Fruit fly (Drosophila melanogaster) whole organism, prepupa: Measurements from ENCODE around the gene numb.

Experiments used
- Blimp-1 ChIP-seq: fragments of 200-800 bp; sonication (Bioruptor generic); optimal IDR thresholded peaks from 3 replicates; lab custom pipeline; 2017; ENCODE audit warnings: missing biosample characterization, missing genetic modification characterization, mild to moderate bottlenecking, moderate library complexity, missing genetic modification reagents
- CG11294 ChIP-seq: fragments of 200-800 bp; sonication (Bioruptor generic); IDR thresholded peaks from 2 replicates; pipeline ENCODE4 v1.3.6; 2022; ENCODE audit warnings: missing biosample characterization, missing genetic modification characterization
- CG11762 ChIP-seq: fragments of 200-800 bp; sonication (Bioruptor generic); optimal IDR thresholded peaks from 3 replicates; lab custom pipeline; 2016; ENCODE audit warnings: missing biosample characterization, missing genetic modification characterization; ENCODE audit not compliant: insufficient read depth
- CG15336 ChIP-seq: fragments of 200-800 bp; sonication (Bioruptor generic); IDR thresholded peaks from 2 replicates; pipeline ENCODE4 v1.3.6; 2022; ENCODE audit warnings: missing biosample characterization, missing genetic modification characterization
- CG1621 ChIP-seq: fragments of 200-800 bp; sonication (Bioruptor generic); optimal IDR thresholded peaks from 3 replicates; lab custom pipeline; 2018; ENCODE audit warnings: missing biosample characterization, mild to moderate bottlenecking, missing genetic modification characterization
- CG31627 ChIP-seq: fragments of 200-800 bp; sonication (Bioruptor generic); optimal IDR thresholded peaks from 3 replicates; lab custom pipeline; 2016; ENCODE audit warnings: missing biosample characterization, missing genetic modification characterization
- CG32006 ChIP-seq: fragments of 200-800 bp; sonication (Bioruptor generic); optimal IDR thresholded peaks from 3 replicates; lab custom pipeline; 2017; ENCODE audit warnings: missing biosample characterization, mild to moderate bottlenecking, missing genetic modification characterization
- CG34406 ChIP-seq: fragments of 200-800 bp; sonication (Bioruptor generic); optimal IDR thresholded peaks from 3 replicates; lab custom pipeline; 2016; ENCODE audit warnings: missing biosample characterization, missing genetic modification characterization
- CG3919 ChIP-seq: fragments of 200-800 bp; sonication (Bioruptor generic); optimal IDR thresholded peaks from 3 replicates; lab custom pipeline; 2016; ENCODE audit warnings: missing biosample characterization, missing genetic modification characterization
- CG4318 ChIP-seq: fragments of 200-800 bp; sonication (Bioruptor generic); optimal IDR thresholded peaks from 3 replicates; lab custom pipeline; 2017; ENCODE audit warnings: missing biosample characterization, mild to moderate bottlenecking, missing genetic modification characterization
- CG6276 ChIP-seq: fragments of 200-800 bp; sonication (Bioruptor generic); optimal IDR thresholded peaks from 2 replicates; lab custom pipeline; 2017; ENCODE audit warnings: missing biosample characterization, mild to moderate bottlenecking, missing genetic modification characterization
- CG6792 ChIP-seq: fragments of 200-800 bp; sonication (Bioruptor generic); optimal IDR thresholded peaks from 3 replicates; lab custom pipeline; 2016; ENCODE audit warnings: missing biosample characterization, missing genetic modification characterization
- CG6808 ChIP-seq: fragments of 200-800 bp; sonication (Bioruptor generic); optimal IDR thresholded peaks from 3 replicates; lab custom pipeline; 2017; ENCODE audit warnings: missing biosample characterization, missing genetic modification characterization, mild to moderate bottlenecking, moderate library complexity, missing genetic modification reagents
- CG7368 ChIP-seq: fragments of 200-800 bp; sonication (Bioruptor generic); optimal IDR thresholded peaks from 3 replicates; lab custom pipeline; 2016; ENCODE audit warnings: missing biosample characterization, missing genetic modification characterization
- CG8119 ChIP-seq: fragments of 200-800 bp; sonication (Bioruptor generic); IDR thresholded peaks from 3 replicates; pipeline ENCODE4 v1.3.6; 2022; ENCODE audit warnings: missing biosample characterization, missing genetic modification characterization
- CG9139 ChIP-seq: fragments of 200-800 bp; sonication (Bioruptor generic); optimal IDR thresholded peaks from 3 replicates; lab custom pipeline; 2017; ENCODE audit warnings: missing biosample characterization, mild to moderate bottlenecking, missing genetic modification characterization
- Eip75B ChIP-seq: fragments of 200-800 bp; sonication (Bioruptor generic); optimal IDR thresholded peaks from 3 replicates; lab custom pipeline; 2016; ENCODE audit warnings: missing biosample characterization, missing genetic modification characterization
- Eip78C ChIP-seq: fragments of 200-800 bp; sonication (Bioruptor generic); peaks from one replicate; lab custom pipeline; 2016; ENCODE audit warnings: missing biosample characterization, missing genetic modification characterization
- Eip93F ChIP-seq: fragments of 200-800 bp; sonication (Bioruptor generic); optimal IDR thresholded peaks from 2 replicates; lab custom pipeline; 2016; ENCODE audit warnings: missing biosample characterization, mild to moderate bottlenecking, missing genetic modification characterization
- Ets21C ChIP-seq: fragments of 200-800 bp; sonication (Bioruptor generic); optimal IDR thresholded peaks from 3 replicates; lab custom pipeline; 2016; ENCODE audit warnings: missing biosample characterization, missing genetic modification characterization
- Gug ChIP-seq: fragments of 200-800 bp; sonication (Bioruptor generic); IDR thresholded peaks from 2 replicates; pipeline ENCODE4 v1.3.6; 2022; ENCODE audit warnings: missing biosample characterization, missing genetic modification characterization
- Hr38 ChIP-seq: sonication (Bioruptor generic); optimal IDR thresholded peaks from 2 replicates; lab custom pipeline; 2016; ENCODE audit warnings: missing biosample characterization, missing genetic modification characterization
- Hr39 ChIP-seq: fragments of 200-800 bp; sonication (Bioruptor generic); optimal IDR thresholded peaks from 2 replicates; lab custom pipeline; 2016; ENCODE audit warnings: missing biosample characterization, missing genetic modification characterization
- Lpt ChIP-seq: fragments of 200-800 bp; sonication (Bioruptor generic); optimal IDR thresholded peaks from 3 replicates; lab custom pipeline; 2016; ENCODE audit warnings: missing biosample characterization, missing genetic modification characterization
- Met ChIP-seq: fragments of 200-800 bp; sonication (Bioruptor generic); optimal IDR thresholded peaks from 3 replicates; lab custom pipeline; 2016; ENCODE audit warnings: missing biosample characterization, missing genetic modification characterization
- Smox ChIP-seq: fragments of 200-800 bp; sonication (Bioruptor generic); optimal IDR thresholded peaks from 3 replicates; lab custom pipeline; 2016; ENCODE audit warnings: missing biosample characterization, missing genetic modification characterization
- Sox14 ChIP-seq: fragments of 200-800 bp; sonication (Bioruptor generic); optimal IDR thresholded peaks from 3 replicates; lab custom pipeline; 2016; ENCODE audit warnings: missing biosample characterization, missing genetic modification characterization
- Sox15 ChIP-seq: fragments of 200-800 bp; sonication (Bioruptor generic); optimal IDR thresholded peaks from 3 replicates; lab custom pipeline; 2016; ENCODE audit warnings: missing biosample characterization, missing genetic modification characterization
- achi ChIP-seq: fragments of 200-800 bp; sonication (Bioruptor generic); optimal IDR thresholded peaks from 3 replicates; lab custom pipeline; 2016; ENCODE audit warnings: missing biosample characterization, missing genetic modification characterization
- acj6 ChIP-seq: fragments of 200-800 bp; sonication (Bioruptor generic); optimal IDR thresholded peaks from 3 replicates; lab custom pipeline; 2016; ENCODE audit warnings: missing biosample characterization, missing genetic modification characterization
- cyc ChIP-seq: fragments of 200-800 bp; sonication (Bioruptor generic); optimal IDR thresholded peaks from 3 replicates; lab custom pipeline; 2016; ENCODE audit warnings: missing biosample characterization, missing genetic modification characterization
- dac ChIP-seq: fragments of 200-800 bp; sonication (Bioruptor generic); optimal IDR thresholded peaks from 2 replicates; lab custom pipeline; 2017; ENCODE audit warnings: missing biosample characterization, mild to moderate bottlenecking, missing genetic modification characterization
- dsx ChIP-seq: fragments of 200-800 bp; optimal IDR thresholded peaks from 3 replicates; lab custom pipeline; 2019; ENCODE audit warnings: missing biosample characterization, mild to moderate bottlenecking, missing genetic modification characterization, moderate library complexity; ENCODE audit not compliant: poor library complexity, severe bottlenecking
- eg ChIP-seq: fragments of 200-800 bp; sonication (Bioruptor generic); IDR thresholded peaks from 3 replicates; pipeline ENCODE4 v1.3.6; 2022; ENCODE audit warnings: missing biosample characterization, missing genetic modification characterization
- fd59A ChIP-seq: fragments of 200-800 bp; sonication (Bioruptor generic); optimal IDR thresholded peaks from 2 replicates; lab custom pipeline; 2017; ENCODE audit warnings: missing biosample characterization, mild to moderate bottlenecking, missing genetic modification characterization, missing genetic modification reagents
- fd85E ChIP-seq: fragments of 200-800 bp; sonication (Bioruptor generic); optimal IDR thresholded peaks from 3 replicates; lab custom pipeline; 2016; ENCODE audit warnings: missing biosample characterization, missing genetic modification characterization
- lz ChIP-seq: fragments of 200-800 bp; sonication (Bioruptor generic); optimal IDR thresholded peaks from 3 replicates; lab custom pipeline; 2016; ENCODE audit warnings: missing biosample characterization, missing genetic modification characterization
- salr ChIP-seq, 2 experiments: fragments of 200-800 bp; sonication (Bioruptor generic); optimal IDR thresholded peaks; 3 replicates each; lab custom pipeline; 2016 to 2018; ENCODE audit warnings: missing biosample characterization in 2 of 2, missing genetic modification characterization in 2 of 2, mild to moderate bottlenecking in 1 of 2
- spab ChIP-seq: fragments of 200-800 bp; sonication (Bioruptor generic); optimal IDR thresholded peaks from 2 replicates; lab custom pipeline; 2017; ENCODE audit warnings: missing biosample characterization, mild to moderate bottlenecking, missing genetic modification characterization, missing genetic modification reagents
- ss ChIP-seq, 2 experiments: fragments of 200-800 bp; sonication (Bioruptor generic); optimal IDR thresholded peaks; 2 replicates in 1 of 2; 3 replicates in 1 of 2; lab custom pipeline; 2017 to 2018; ENCODE audit warnings: mild to moderate bottlenecking in 2 of 2, missing biosample characterization in 2 of 2, missing genetic modification characterization in 2 of 2, moderate library complexity in 1 of 2
- svp ChIP-seq: fragments of 200-800 bp; sonication (Bioruptor generic); peaks from one replicate; lab custom pipeline; 2016; ENCODE audit warnings: missing biosample characterization, missing genetic modification characterization
- topi ChIP-seq: fragments of 200-800 bp; sonication (Bioruptor generic); optimal IDR thresholded peaks from 3 replicates; lab custom pipeline; 2016; ENCODE audit warnings: missing biosample characterization, missing genetic modification characterization
- vri ChIP-seq: fragments of 200-800 bp; sonication (Bioruptor generic); optimal IDR thresholded peaks from 3 replicates; lab custom pipeline; 2016; ENCODE audit warnings: missing biosample characterization, mild to moderate bottlenecking, missing genetic modification characterization

The numb gene

DNA sequence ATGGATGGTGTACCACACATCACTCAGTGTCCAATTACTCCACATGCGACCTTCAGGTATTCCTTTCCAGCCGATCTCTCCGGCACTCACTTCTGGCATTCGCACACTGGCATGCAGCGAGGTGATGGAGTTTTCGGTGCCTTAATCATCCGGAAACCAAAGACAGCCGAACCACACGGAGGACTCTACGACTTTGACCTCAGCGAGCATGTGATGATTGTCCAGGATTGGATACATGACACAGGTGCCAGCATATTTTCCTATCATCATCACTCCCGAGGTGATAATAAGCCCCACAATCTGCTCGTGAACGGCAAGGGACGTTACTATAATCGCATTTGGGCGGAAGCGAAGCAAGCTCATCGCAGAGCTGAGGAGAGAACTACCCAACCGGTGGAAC lies 13.1 kb upstream of the numb start:
- TF ChIP-seq CG4318 (no peak), svp (GFP tag; lab: Kevin White, UChicago) (peak; percentile 56)

dm6 chr2L:9426534-9426933 lies 10.7 kb upstream of the numb start, which contains the start of gene Fbp2:
TSS of gene Fbp2 (plus strand) at chr2L:9426784.
- TF ChIP-seq Hr38 (GFP tag; lab: Kevin White, UChicago), result no peak
- no peak for TF ChIP-seq topi
- peak; percentile 34 for TF ChIP-seq vri (GFP tag; lab: Kevin White, UChicago)
- no peak for TF ChIP-seq CG11762 (GFP tag; lab: Kevin White, UChicago)
- no peak for TF ChIP-seq salr (GFP tag; optimal IDR thresholded peaks at IDR 0.05; lab: Kevin White, UChicago)
- no peak for TF ChIP-seq CG9139 (GFP tag; lab: Kevin White, UChicago)
- TF ChIP-seq CG6808 (GFP tag; lab: Kevin White, UChicago), result no peak
- no peak for TF ChIP-seq Ets21C
- no peak for TF ChIP-seq Met (GFP tag; lab: Kevin White, UChicago)
- TF ChIP-seq CG34406 (GFP tag; lab: Kevin White, UChicago), result no peak
- TF ChIP-seq CG8119 (GFP tag; lab: Robert Waterston, UW), result no peak
- TF ChIP-seq cyc (GFP tag; lab: Kevin White, UChicago), result no peak
- peak; percentile 99 for TF ChIP-seq svp (GFP tag; lab: Kevin White, UChicago)
- TF ChIP-seq CG32006, result no peak
- TF ChIP-seq CG1621 (tag; lab: Kevin White, UChicago), result no peak

- no peak for TF ChIP-seq CG31627 (GFP tag; lab: Kevin White, UChicago)
- no peak for TF ChIP-seq fd59A (GFP tag; lab: Kevin White, UChicago)
- TF ChIP-seq CG11762 (GFP tag; lab: Kevin White, UChicago), result no peak
- TF ChIP-seq CG11294 (GFP tag; lab: Robert Waterston, UW), result no peak
- no peak for TF ChIP-seq cyc (GFP tag; lab: Kevin White, UChicago)
- TF ChIP-seq Eip78C (GFP tag; lab: Kevin White, UChicago), result no peak
- no peak for TF ChIP-seq vri (GFP tag; lab: Kevin White, UChicago)
These were observed 9.7 kb upstream of the numb start, which contains the start of gene CG42847 for dm6 chr2L:9427570-9427969. TSS of gene CG42847 (plus strand) at chr2L:9427870.

dm6 chr2L:9430992-9431602 lies 6.2 kb upstream of the numb start, which contains the start of the genes FucTB and scat:
TSS of gene FucTB (minus strand) at chr2L:9431052.
TSS of gene scat (plus strand) at chr2L:9431405.
- TF ChIP-seq CG11294 (GFP tag; lab: Robert Waterston, UW), result peak; percentile 81
- peak; percentile 83 for TF ChIP-seq Eip78C (GFP tag; lab: Kevin White, UChicago)
- peak; percentile 81 for TF ChIP-seq dac (GFP tag; lab: Kevin White, UChicago)
- TF ChIP-seq Hr39 (GFP tag; lab: Kevin White, UChicago), result peak; percentile 74
- peak; percentile 67 for TF ChIP-seq Blimp-1
- TF ChIP-seq CG7368 (GFP tag; lab: Kevin White, UChicago), result peak; percentile 44
- TF ChIP-seq dsx (GFP tag; lab: Kevin White, UChicago), result peak; percentile 77
- peak; percentile 71 for TF ChIP-seq Lpt (GFP tag; lab: Kevin White, UChicago)
- TF ChIP-seq ss (GFP tag; optimal IDR thresholded peaks at IDR 0.05; lab: Kevin White, UChicago), result peak; percentile 62 to 76
- TF ChIP-seq CG34406 (GFP tag; lab: Kevin White, UChicago), result peak; percentile 86
- TF ChIP-seq CG6808 (GFP tag; lab: Kevin White, UChicago), result peak; percentile 73
- TF ChIP-seq topi, result peak; percentile 68
- TF ChIP-seq Sox15 (GFP tag; lab: Kevin White, UChicago), result peak; percentile 84
- peak; percentile 82; the same call in 2 of the 3 replicates for TF ChIP-seq eg (GFP tag; lab: Robert Waterston, UW)
- TF ChIP-seq Smox (GFP tag; lab: Kevin White, UChicago), result peak; percentile 70
- peak; percentile 69; the same call in 1 of the 2 replicates for TF ChIP-seq CG15336 (GFP tag; lab: Robert Waterston, UW)
- TF ChIP-seq achi (GFP tag; lab: Kevin White, UChicago), result peak; percentile 96
- TF ChIP-seq CG6792, result peak; percentile 78
- TF ChIP-seq Hr38 (GFP tag; lab: Kevin White, UChicago), result no peak
- TF ChIP-seq CG6276 (GFP tag; lab: Kevin White, UChicago), result no peak
- TF ChIP-seq spab, result peak; percentile 68
- peak; percentile 63 for TF ChIP-seq Sox14 (GFP tag; lab: Kevin White, UChicago)
- peak; percentile 31 for TF ChIP-seq CG9139 (GFP tag; lab: Kevin White, UChicago)
- peak; percentile 76 for TF ChIP-seq CG31627 (GFP tag; lab: Kevin White, UChicago)
- peak; percentile 61 for TF ChIP-seq fd59A (GFP tag; lab: Kevin White, UChicago)
- TF ChIP-seq fd85E, result peak; percentile 22
- TF ChIP-seq Eip75B (GFP tag; lab: Kevin White, UChicago), result peak; percentile 52
- TF ChIP-seq Eip93F (GFP tag; lab: Kevin White, UChicago), result peak; percentile 72
- peak; percentile 88 for TF ChIP-seq acj6 (GFP tag; lab: Kevin White, UChicago)
- peak; percentile 60 for TF ChIP-seq vri (GFP tag; lab: Kevin White, UChicago)
- peak; percentile 87 for TF ChIP-seq CG3919
- TF ChIP-seq lz, result peak; percentile 79
- peak; percentile 78 for TF ChIP-seq Gug (GFP tag; lab: Robert Waterston, UW)
